Fruit fly (Drosophila melanogaster): ENCODE results near the gene vls.

Gene vls

dm6 chr2L:20026351-20026849 is 39.1 kb downstream of the vls start:
- TF ChIP-seq Mio (GFP tag; optimal IDR thresholded peaks at IDR 0.05) = no peak
- TF ChIP-seq lola (GFP tag; optimal IDR thresholded peaks at IDR 0.05) = no peak
- no peak for TF ChIP-seq HLH106 (tag; optimal IDR thresholded peaks at IDR 0.05)
- TF ChIP-seq Abd-B (GFP tag; optimal IDR thresholded peaks at IDR 0.05) = no peak
- no peak for TF ChIP-seq br (GFP tag; optimal IDR thresholded peaks at IDR 0.05)
- no peak for TF ChIP-seq psq (GFP tag; optimal IDR thresholded peaks at IDR 0.05)

dm6 chr2L:20025711-20026110 is 39.8 kb downstream of the vls start, which contains the start of gene AANATL3:
AANATL3 (minus strand) TSS chr2L:20025811.
- TF ChIP-seq Abd-B (GFP tag; optimal IDR thresholded peaks at IDR 0.05) = no peak
- no peak for TF ChIP-seq foxo (GFP tag; optimal IDR thresholded peaks at IDR 0.05)
- TF ChIP-seq CG9705 (GFP tag; optimal IDR thresholded peaks at IDR 0.05) = no peak
- no peak for TF ChIP-seq dl (GFP tag; optimal IDR thresholded peaks at IDR 0.05; ENCODE audit: insufficient read depth in 1 of 2, partially characterized antibody in 2 of 2)
- TF ChIP-seq sv (GFP tag; optimal IDR thresholded peaks at IDR 0.05) = no peak
- no peak for TF ChIP-seq Mio (GFP tag; optimal IDR thresholded peaks at IDR 0.05)
- TF ChIP-seq dmrt93B (GFP tag; optimal IDR thresholded peaks at IDR 0.05) = no peak

dm6 chr2L:20024333-20024732 is 41.1 kb downstream of the vls start:
- TF ChIP-seq dl (GFP tag; optimal IDR thresholded peaks at IDR 0.05; ENCODE audit: insufficient read depth in 1 of 2, partially characterized antibody in 2 of 2) = no peak
- TF ChIP-seq ey (GFP tag; optimal IDR thresholded peaks at IDR 0.05) = no peak
- no peak for TF ChIP-seq Hnf4 (GFP tag; optimal IDR thresholded peaks at IDR 0.05)
- TF ChIP-seq dmrt93B (GFP tag; optimal IDR thresholded peaks at IDR 0.05) = no peak
- TF ChIP-seq N (GFP tag; optimal IDR thresholded peaks at IDR 0.05) = no peak
- TF ChIP-seq CG9705 (GFP tag; optimal IDR thresholded peaks at IDR 0.05) = no peak
- TF ChIP-seq Sp1 (GFP tag; optimal IDR thresholded peaks at IDR 0.05) = no peak
- TF ChIP-seq tai (GFP tag; optimal IDR thresholded peaks at IDR 0.05) = no peak
- no peak for TF ChIP-seq sv (GFP tag; optimal IDR thresholded peaks at IDR 0.05)
- no peak for TF ChIP-seq brk (GFP tag; optimal IDR thresholded peaks at IDR 0.05)
- TF ChIP-seq Dfd (GFP tag; optimal IDR thresholded peaks at IDR 0.05) = no peak
- TF ChIP-seq woc (GFP tag; optimal IDR thresholded peaks at IDR 0.05) = no peak
- no peak for TF ChIP-seq Abd-B (GFP tag; optimal IDR thresholded peaks at IDR 0.05)
- no peak for TF ChIP-seq usp (GFP tag; optimal IDR thresholded peaks at IDR 0.05)
- no peak for TF ChIP-seq Dif (GFP tag; optimal IDR thresholded peaks at IDR 0.05; ENCODE audit: partially characterized antibody)
- no peak for TF ChIP-seq psq (GFP tag; optimal IDR thresholded peaks at IDR 0.05)

dm6 chr2L:20020091-20020490 is 45.4 kb downstream of the vls start:
- TF ChIP-seq Dfd (GFP tag; optimal IDR thresholded peaks at IDR 0.05) (peak; percentile 92), dmrt93B (GFP tag; optimal IDR thresholded peaks at IDR 0.05) (no peak)

DNA sequence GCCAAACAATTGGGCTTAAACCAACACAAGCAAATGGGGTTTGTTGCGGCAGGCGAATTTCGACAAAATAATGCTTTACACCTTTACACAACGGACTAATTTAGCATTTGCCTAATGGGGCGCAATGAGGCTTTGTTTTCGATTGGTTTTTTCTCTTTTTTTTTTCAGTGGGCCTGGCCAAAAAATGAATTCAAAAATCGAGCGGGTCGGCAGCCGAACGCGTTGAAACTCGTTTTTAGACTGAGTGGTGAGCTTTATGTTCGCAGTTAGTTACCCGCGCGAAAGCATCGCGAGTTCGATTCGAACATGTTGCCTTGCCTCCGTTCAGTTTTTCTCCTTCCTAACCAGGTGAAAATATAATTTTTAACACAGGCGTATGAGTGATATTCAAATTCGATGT is 48.4 kb downstream of the vls start, which contains the start of gene CG43861:
Gene CG43861 (minus strand): TSS at position 228 of the 400 bp plus-strand sequence.
- TF ChIP-seq fru (GFP tag; optimal IDR thresholded peaks at IDR 0.05) (peak; percentile 29), ey (GFP tag; optimal IDR thresholded peaks at IDR 0.05) (peak; percentile 3), h (GFP tag; optimal IDR thresholded peaks at IDR 0.05) (no peak), foxo (GFP tag; optimal IDR thresholded peaks at IDR 0.05) (no peak), rgr (GFP tag; optimal IDR thresholded peaks at IDR 0.05) (peak; percentile 19), N (GFP tag; optimal IDR thresholded peaks at IDR 0.05) (no peak), jim (GFP tag; optimal IDR thresholded peaks at IDR 0.05) (no peak)

dm6 chr2L:20016448-20016847 is 49.0 kb downstream of the vls start:
- no peak for TF ChIP-seq br (GFP tag; optimal IDR thresholded peaks at IDR 0.05)
- no peak for TF ChIP-seq psq (GFP tag; optimal IDR thresholded peaks at IDR 0.05)
- TF ChIP-seq dsf (GFP tag; optimal IDR thresholded peaks at IDR 0.05; ENCODE audit: borderline replicate concordance) = no peak

Measured in whole organism, wandering third instar larva.